Fruit fly (Drosophila melanogaster) whole organism, embryonic: ENCODE data around the gene Pcd.

ENCODE experiments used
- Atf3 ChIP-seq: fragments of 200-800 bp; sonication (Bioruptor generic); optimal IDR thresholded peaks from 3 replicates; lab custom pipeline; 2016; ENCODE audit warnings: missing biosample characterization, missing genetic modification characterization
- Bteb2 ChIP-seq: fragments of 200-800 bp; sonication (Bioruptor generic); optimal IDR thresholded peaks from 2 replicates; lab custom pipeline; 2016; ENCODE audit warnings: missing biosample characterization, missing genetic modification characterization
- CG1024 ChIP-seq: fragments of 200-800 bp; sonication (Bioruptor generic); IDR thresholded peaks from 2 replicates; pipeline ENCODE4 v1.3.6; 2022; ENCODE audit warnings: missing biosample characterization, missing genetic modification characterization
- CG12219 ChIP-seq: fragments of 200-800 bp; sonication (Bioruptor generic); optimal IDR thresholded peaks from 3 replicates; lab custom pipeline; 2018; ENCODE audit warnings: missing biosample characterization, mild to moderate bottlenecking, missing genetic modification characterization
- CG1233 ChIP-seq: fragments of 200-800 bp; sonication (Bioruptor generic); optimal IDR thresholded peaks from 4 replicates; lab custom pipeline; 2018; ENCODE audit warnings: missing biosample characterization, mild to moderate bottlenecking, missing genetic modification characterization
- CG12744 ChIP-seq: fragments of 200-800 bp; sonication (Bioruptor generic); optimal IDR thresholded peaks from 2 replicates; lab custom pipeline; 2016; ENCODE audit warnings: missing biosample characterization, missing genetic modification characterization
- CG13775 ChIP-seq: fragments of 200-800 bp; sonication (Bioruptor generic); optimal IDR thresholded peaks from 3 replicates; lab custom pipeline; 2017; ENCODE audit warnings: missing biosample characterization, mild to moderate bottlenecking, missing genetic modification characterization
- CG15601 ChIP-seq: fragments of 200-800 bp; sonication (Bioruptor generic); optimal IDR thresholded peaks from 3 replicates; lab custom pipeline; 2019; ENCODE audit warnings: missing biosample characterization, mild to moderate bottlenecking, missing genetic modification characterization, moderate library complexity
- CG16815 ChIP-seq: fragments of 200-800 bp; sonication (Bioruptor generic); optimal IDR thresholded peaks from 3 replicates; lab custom pipeline; 2017; ENCODE audit warnings: missing biosample characterization, mild to moderate bottlenecking, missing genetic modification characterization
- CG17802 ChIP-seq: fragments of 200-800 bp; sonication (Bioruptor generic); optimal IDR thresholded peaks from 2 replicates; lab custom pipeline; 2018; ENCODE audit warnings: missing biosample characterization, mild to moderate bottlenecking, missing genetic modification characterization, moderate library complexity
- CG34224 ChIP-seq: fragments of 200-800 bp; sonication (Bioruptor generic); IDR thresholded peaks from 3 replicates; pipeline ENCODE4 v1.3.6; 2022; ENCODE audit warnings: missing biosample characterization, missing genetic modification characterization; ENCODE audit not compliant: partially characterized antibody
- CG34376 ChIP-seq: fragments of 200-800 bp; sonication (Bioruptor generic); optimal IDR thresholded peaks from 2 replicates; lab custom pipeline; 2018; ENCODE audit warnings: missing biosample characterization, mild to moderate bottlenecking, missing genetic modification characterization
- CG3995 ChIP-seq: fragments of 200-800 bp; sonication (Bioruptor generic); optimal IDR thresholded peaks from 3 replicates; lab custom pipeline; 2016; ENCODE audit warnings: missing biosample characterization, missing genetic modification characterization
- CG4404 ChIP-seq: fragments of 200-800 bp; sonication (Bioruptor generic); IDR thresholded peaks from 2 replicates; pipeline ENCODE4 v1.3.6; 2022; ENCODE audit warnings: missing biosample characterization, missing genetic modification characterization
- CG6272 ChIP-seq: fragments of 200-800 bp; sonication (Bioruptor generic); IDR thresholded peaks from 2 replicates; pipeline ENCODE4 v1.3.6; 2022; ENCODE audit warnings: missing biosample characterization, missing genetic modification characterization
- CG6765 ChIP-seq: fragments of 200-800 bp; sonication (Bioruptor generic); optimal IDR thresholded peaks from 3 replicates; lab custom pipeline; 2017; ENCODE audit warnings: missing biosample characterization, mild to moderate bottlenecking, missing genetic modification characterization
- CG8388 ChIP-seq: fragments of 200-800 bp; sonication (Bioruptor generic); optimal IDR thresholded peaks from 2 replicates; lab custom pipeline; 2019; ENCODE audit warnings: missing biosample characterization, mild to moderate bottlenecking, missing genetic modification characterization, moderate library complexity
- CG9215 ChIP-seq: fragments of 200-800 bp; sonication (Bioruptor generic); IDR thresholded peaks from 2 replicates; pipeline ENCODE4 v1.3.6; 2022; ENCODE audit warnings: missing biosample characterization, missing genetic modification characterization
- CG9437 ChIP-seq: fragments of 200-800 bp; sonication (Bioruptor generic); optimal IDR thresholded peaks from 2 replicates; lab custom pipeline; 2018; ENCODE audit warnings: missing biosample characterization, mild to moderate bottlenecking, missing genetic modification characterization
- CG9797 ChIP-seq: fragments of 200-800 bp; sonication (Bioruptor generic); optimal IDR thresholded peaks from 3 replicates; lab custom pipeline; 2018; ENCODE audit warnings: missing biosample characterization, mild to moderate bottlenecking, missing genetic modification characterization
- Camta ChIP-seq: fragments of 200-800 bp; sonication (Bioruptor generic); optimal IDR thresholded peaks from 2 replicates; lab custom pipeline; 2016; ENCODE audit warnings: missing biosample characterization, missing genetic modification characterization
- ERR ChIP-seq: fragments of 200-800 bp; sonication (Bioruptor generic); optimal IDR thresholded peaks from 2 replicates; lab custom pipeline; 2016; ENCODE audit warnings: missing biosample characterization, missing genetic modification characterization
- Fer3 ChIP-seq: fragments of 200-800 bp; sonication (Bioruptor generic); optimal IDR thresholded peaks from 2 replicates; lab custom pipeline; 2018; ENCODE audit warnings: missing biosample characterization, mild to moderate bottlenecking, missing genetic modification characterization, moderate library complexity
- HLH54F ChIP-seq: fragments of 200-800 bp; sonication (Bioruptor generic); optimal IDR thresholded peaks from 3 replicates; lab custom pipeline; 2016; ENCODE audit warnings: missing biosample characterization, missing genetic modification characterization
- Kr ChIP-seq: fragments of 200-800 bp; sonication (Bioruptor generic); optimal IDR thresholded peaks from 2 replicates; lab custom pipeline; 2017; ENCODE audit warnings: missing biosample characterization, mild to moderate bottlenecking, missing genetic modification characterization
- MTF-1 ChIP-seq: fragments of 200-800 bp; sonication (Bioruptor generic); optimal IDR thresholded peaks from 2 replicates; lab custom pipeline; 2018; ENCODE audit warnings: missing biosample characterization, mild to moderate bottlenecking, missing genetic modification characterization, borderline replicate concordance
- Opbp ChIP-seq: fragments of 200-800 bp; sonication (Bioruptor generic); IDR thresholded peaks from 3 replicates; pipeline ENCODE4 v1.3.6; 2022; ENCODE audit warnings: missing biosample characterization, missing genetic modification characterization; ENCODE audit not compliant: partially characterized antibody
- Scr ChIP-seq: fragments of 200-800 bp; sonication (Bioruptor generic); IDR thresholded peaks from 2 replicates; pipeline ENCODE4 v1.3.6; 2022; ENCODE audit warnings: missing biosample characterization, missing genetic modification characterization; ENCODE audit not compliant: partially characterized antibody
- Ssrp ChIP-seq: fragments of 200-800 bp; sonication (Bioruptor generic); optimal IDR thresholded peaks from 2 replicates; lab custom pipeline; 2018; ENCODE audit warnings: missing biosample characterization, mild to moderate bottlenecking, missing genetic modification characterization, moderate library complexity
- Xrp1 ChIP-seq: fragments of 200-800 bp; sonication (Bioruptor generic); IDR thresholded peaks from 2 replicates; pipeline ENCODE4 v1.3.6; 2022; ENCODE audit warnings: missing biosample characterization, missing genetic modification characterization
- ap ChIP-seq: fragments of 200-800 bp; sonication (Bioruptor generic); IDR thresholded peaks from 2 replicates; pipeline ENCODE4 v1.3.6; 2022; ENCODE audit warnings: missing biosample characterization, missing genetic modification characterization
- crp ChIP-seq, 2 experiments: fragments of 200-800 bp; sonication (Bioruptor generic); optimal IDR thresholded peaks; 2 replicates in 1 of 2; 3 replicates in 1 of 2; lab custom pipeline; 2017; ENCODE audit warnings: missing biosample characterization in 2 of 2, missing genetic modification characterization in 2 of 2, mild to moderate bottlenecking in 1 of 2, moderate library complexity in 1 of 2
- da ChIP-seq: fragments of 200-800 bp; sonication (Bioruptor generic); optimal IDR thresholded peaks from 2 replicates; lab custom pipeline; 2016; ENCODE audit warnings: missing biosample characterization, missing genetic modification characterization
- ems ChIP-seq: fragments of 200-800 bp; sonication (Bioruptor generic); optimal IDR thresholded peaks from 3 replicates; lab custom pipeline; 2016; ENCODE audit warnings: missing biosample characterization, missing genetic modification characterization
- en ChIP-seq: fragments of 200-800 bp; sonication (Bioruptor generic); optimal IDR thresholded peaks from 2 replicates; lab custom pipeline; 2016; ENCODE audit warnings: missing biosample characterization, missing genetic modification characterization
- ewg ChIP-seq: fragments of 200-800 bp; sonication (Bioruptor generic); optimal IDR thresholded peaks from 3 replicates; lab custom pipeline; 2017; ENCODE audit warnings: mild to moderate bottlenecking, missing biosample characterization, missing genetic modification reagents, missing genetic modification characterization
- insv ChIP-seq, 2 experiments: fragments of 200-800 bp; sonication (Bioruptor generic); optimal IDR thresholded peaks; 3 replicates each; lab custom pipeline; 2016 to 2018; ENCODE audit warnings: missing biosample characterization in 2 of 2, missing genetic modification characterization in 2 of 2
- jigr1 ChIP-seq: fragments of 200-800 bp; sonication (Bioruptor generic); IDR thresholded peaks from 3 replicates; pipeline ENCODE4 v1.3.6; 2022; ENCODE audit warnings: missing biosample characterization, missing genetic modification characterization
- jumu ChIP-seq: fragments of 200-800 bp; sonication (Bioruptor generic); optimal IDR thresholded peaks from 3 replicates; lab custom pipeline; 2016; ENCODE audit warnings: missing biosample characterization, missing genetic modification characterization
- kni ChIP-seq: fragments of 200-800 bp; sonication (Bioruptor generic); optimal IDR thresholded peaks from 3 replicates; lab custom pipeline; 2017; ENCODE audit warnings: mild to moderate bottlenecking, missing biosample characterization, missing genetic modification reagents, missing genetic modification characterization
- lov ChIP-seq, 2 experiments: fragments of 200-800 bp in 1 of 2; fragments of >200 bp in 1 of 2; sonication (Bioruptor generic) in 1 of 2; IDR thresholded peaks in 1 of 2; optimal IDR thresholded peaks in 1 of 2; 2 replicates in 1 of 2; 3 replicates in 1 of 2; pipeline versions ENCODE4 v1.3.6 to Lab custom; 2017 to 2022; ENCODE audit warnings: missing biosample characterization in 1 of 2, missing genetic modification characterization in 1 of 2
- oc ChIP-seq: fragments of 200-800 bp; sonication (Bioruptor generic); optimal IDR thresholded peaks from 2 replicates; lab custom pipeline; 2018; ENCODE audit warnings: missing biosample characterization, mild to moderate bottlenecking, missing genetic modification characterization, moderate library complexity
- pros ChIP-seq: fragments of 200-800 bp; sonication (Bioruptor generic); optimal IDR thresholded peaks from 3 replicates; lab custom pipeline; 2019; ENCODE audit warnings: missing biosample characterization, mild to moderate bottlenecking, missing genetic modification characterization, moderate library complexity
- pum ChIP-seq: fragments of 200-800 bp; sonication (Bioruptor generic); optimal IDR thresholded peaks from 2 replicates; lab custom pipeline; 2016; ENCODE audit warnings: missing biosample characterization, missing genetic modification characterization
- pzg ChIP-seq: fragments of 200-800 bp; sonication (Bioruptor generic); optimal IDR thresholded peaks from 3 replicates; lab custom pipeline; 2018; ENCODE audit warnings: missing biosample characterization, mild to moderate bottlenecking, missing genetic modification characterization, moderate library complexity
- salm ChIP-seq: fragments of 200-800 bp; sonication (Bioruptor generic); optimal IDR thresholded peaks from 2 replicates; lab custom pipeline; 2018; ENCODE audit warnings: missing biosample characterization, mild to moderate bottlenecking, missing genetic modification characterization
- scrt ChIP-seq: fragments of 200-800 bp; sonication (Bioruptor generic); optimal IDR thresholded peaks from 2 replicates; lab custom pipeline; 2018; ENCODE audit warnings: missing biosample characterization, mild to moderate bottlenecking, missing genetic modification characterization, moderate library complexity
- tup ChIP-seq: fragments of 200-800 bp; sonication (Bioruptor generic); optimal IDR thresholded peaks from 2 replicates; lab custom pipeline; 2016; ENCODE audit warnings: missing biosample characterization, mild to moderate bottlenecking, missing genetic modification characterization, moderate library complexity
- vfl ChIP-seq: fragments of 200-800 bp; sonication (Bioruptor generic); optimal IDR thresholded peaks from 2 replicates; lab custom pipeline; 2016; ENCODE audit warnings: missing biosample characterization, missing genetic modification characterization

The Pcd gene

DNA sequence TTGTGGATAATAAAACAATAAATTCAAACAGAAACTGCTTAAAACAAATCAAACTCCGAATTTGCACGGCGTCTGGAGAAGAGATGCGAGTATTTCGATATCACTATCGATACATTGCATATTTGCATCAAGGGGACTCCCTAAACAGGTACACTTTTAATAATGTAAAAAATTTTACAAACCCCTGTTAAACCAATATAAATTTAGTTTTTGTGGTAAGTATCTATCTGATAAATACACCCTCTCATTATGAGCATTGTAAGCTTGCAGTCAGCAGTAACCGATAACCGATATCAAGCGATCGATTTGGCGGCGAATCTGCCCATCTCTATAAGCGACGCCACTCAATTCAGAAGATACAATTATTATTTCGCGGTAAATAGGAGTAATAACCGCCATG lies 47.6 kb upstream of the Pcd start, which contains the start of the genes Bub3 and Cap-D2 (continued):
- TF ChIP-seq HLH54F (GFP tag; lab: Kevin White, UChicago) (peak; percentile 72), CG6765 (GFP tag; lab: Kevin White, UChicago) (peak; percentile 7), CG4404 (GFP tag; lab: Robert Waterston, UW) (peak; percentile 45), CG34376 (peak; percentile 6), jumu (GFP tag; lab: Kevin White, UChicago) (peak; percentile 86), MTF-1 (GFP tag; lab: Kevin White, UChicago) (no peak), crp (GFP tag; optimal IDR thresholded peaks at IDR 0.05; lab: Kevin White, UChicago) (peak in 1 of 2 experiments; percentile 30), CG13775 (peak; percentile 73), insv (GFP tag; optimal IDR thresholded peaks at IDR 0.05; lab: Kevin White, UChicago) (no peak), scrt (no peak), CG9437 (GFP tag; lab: Kevin White, UChicago) (peak; percentile 31), CG12744 (GFP tag; lab: Kevin White, UChicago) (peak; percentile 53), CG9797 (peak; percentile 2), CG1024 (peak; percentile 67; the same call in 1 of the 2 replicates), jigr1 (GFP tag; lab: Robert Waterston, UW) (no peak), Ssrp (tag; lab: Kevin White, UChicago) (peak; percentile 53), ap (GFP tag; lab: Robert Waterston, UW) (peak; percentile 65; the same call in 1 of the 2 replicates), CG9215 (GFP tag; lab: Robert Waterston, UW) (peak; percentile 53), CG3995 (GFP tag; lab: Kevin White, UChicago) (peak; percentile 3), Opbp (GFP tag; lab: Robert Waterston, UW) (peak; percentile 88), pzg (GFP tag; lab: Kevin White, UChicago) (peak; percentile 53), vfl (GFP tag; lab: Kevin White, UChicago) (peak; percentile 71), Kr (GFP tag; lab: Kevin White, UChicago) (no peak), Bteb2 (peak; percentile 62), en (GFP tag; lab: Kevin White, UChicago) (peak; percentile 50), oc (tag; lab: Kevin White, UChicago) (peak; percentile 12), CG15601 (tag; lab: Kevin White, UChicago) (peak; percentile 50), ewg (GFP tag; lab: Kevin White, UChicago) (peak; percentile 53), CG1233 (GFP tag; lab: Kevin White, UChicago) (peak; percentile 60), CG34224 (GFP tag; lab: Robert Waterston, UW) (peak; percentile 90), CG6272 (GFP tag; lab: Robert Waterston, UW) (peak; percentile 43; the same call in 1 of the 2 replicates), da (GFP tag; lab: Kevin White, UChicago) (no peak), lov (optimal IDR thresholded peaks at IDR 0.05; lab: Kevin White, UChicago) (no peak), lov (GFP tag; IDR thresholded peaks at IDR 0.05; lab: Robert Waterston, UW) (0 out of 3 replicates have a peak, but pooled peaks have one; percentile 43), Xrp1 (GFP tag; lab: Robert Waterston, UW) (peak; percentile 80), CG16815 (peak; percentile 11), pros (GFP tag; lab: Kevin White, UChicago) (no peak), Camta (GFP tag; lab: Kevin White, UChicago) (peak; percentile 56), CG12219 (GFP tag; lab: Kevin White, UChicago) (no peak), pum (GFP tag; lab: Kevin White, UChicago) (peak; percentile 66), Atf3 (GFP tag; lab: Kevin White, UChicago) (peak; percentile 45), ERR (GFP tag; lab: Kevin White, UChicago) (peak; percentile 41), Scr (GFP tag; lab: Robert Waterston, UW) (peak; percentile 88), kni (no peak), Fer3 (peak; percentile 60), salm (tag; lab: Kevin White, UChicago) (no peak), CG17802 (tag; lab: Kevin White, UChicago) (peak; percentile 37), tup (GFP tag; lab: Kevin White, UChicago) (peak; percentile 25), CG8388 (GFP tag; lab: Kevin White, UChicago) (peak; percentile 62), ems (peak; percentile 79)
